Worm (Caenorhabditis elegans) whole organism, L4/young adult: Measurements from ENCODE around the gene T24B8.3.

ENCODE experiments used
- W03F9.2 ChIP-seq: fragments of 150-350 bp; optimal IDR thresholded peaks from 2 replicates; lab custom pipeline; 2014; ENCODE audit warnings: missing biosample characterization, missing genetic modification characterization
- dao-5 ChIP-seq: sonication (generic microtip); optimal IDR thresholded peaks from 2 replicates; lab custom pipeline; 2016; ENCODE audit warnings: missing genotype, missing genetic modification characterization, moderate library complexity, missing compliant biosample characterization
- him-1 ChIP-seq: sonication (generic microtip); optimal IDR thresholded peaks from 2 replicates; lab custom pipeline; 2016; ENCODE audit warnings: missing genotype, missing genetic modification reagents, missing genetic modification characterization, missing compliant biosample characterization

ce11 chrII:9041306-9041705, 19.6 kb downstream of the T24B8.3 start, which contains the start of gene F37B12.3:
- no peak for TF ChIP-seq W03F9.2 (tag; lab: Kevin White, UChicago)
- no peak for TF ChIP-seq him-1 (tag; lab: Kevin White, UChicago)
- TF ChIP-seq dao-5 (tag; lab: Kevin White, UChicago) = no peak
